Fruit fly (Drosophila melanogaster) whole organism, embryonic: Measurements from ENCODE around the gene swa.

ENCODE experiments used
- Atf6 ChIP-seq: fragments of 200-800 bp; sonication (Bioruptor generic); IDR thresholded peaks from 2 replicates; pipeline ENCODE4 v1.3.6; 2022; ENCODE audit warnings: missing biosample characterization, missing genetic modification characterization
- B-H1 ChIP-seq: fragments of 200-800 bp; sonication (Bioruptor generic); IDR thresholded peaks from 3 replicates; pipeline ENCODE4 v1.3.6; 2022; ENCODE audit warnings: missing biosample characterization, missing genetic modification characterization
- B-H2 ChIP-seq: fragments of 200-800 bp; sonication (Bioruptor generic); optimal IDR thresholded peaks from 2 replicates; lab custom pipeline; 2018; ENCODE audit warnings: missing biosample characterization, mild to moderate bottlenecking, missing genetic modification characterization
- CG10543 ChIP-seq: fragments of 200-800 bp; sonication (Bioruptor generic); optimal IDR thresholded peaks from 3 replicates; lab custom pipeline; 2017; ENCODE audit warnings: missing biosample characterization, mild to moderate bottlenecking, missing genetic modification characterization, moderate library complexity
- CG11560 ChIP-seq: fragments of 200-800 bp; sonication (Bioruptor generic); IDR thresholded peaks from 3 replicates; pipeline ENCODE4 v1.3.6; 2022; ENCODE audit warnings: missing biosample characterization, missing genetic modification characterization
- CG12155 ChIP-seq: fragments of 200-800 bp; sonication (Bioruptor generic); optimal IDR thresholded peaks from 3 replicates; lab custom pipeline; 2016; ENCODE audit warnings: missing biosample characterization, missing genetic modification characterization
- CG12769 ChIP-seq: fragments of 200-800 bp; sonication (Bioruptor generic); optimal IDR thresholded peaks from 2 replicates; lab custom pipeline; 2019; ENCODE audit warnings: missing biosample characterization, mild to moderate bottlenecking, missing genetic modification characterization, moderate library complexity
- CG13296 ChIP-seq: fragments of 200-800 bp; sonication (Bioruptor generic); optimal IDR thresholded peaks from 3 replicates; lab custom pipeline; 2018; ENCODE audit warnings: missing biosample characterization, mild to moderate bottlenecking, missing genetic modification characterization
- CG14050 ChIP-seq: fragments of 200-800 bp; sonication (Bioruptor generic); IDR thresholded peaks from 3 replicates; pipeline ENCODE4 v1.3.6; 2022; ENCODE audit warnings: missing biosample characterization, missing genetic modification characterization
- CG14860 ChIP-seq: fragments of 200-800 bp; sonication (Bioruptor generic); IDR thresholded peaks from 3 replicates; pipeline ENCODE4 v1.3.6; 2022; ENCODE audit warnings: missing biosample characterization, missing genetic modification characterization; ENCODE audit not compliant: partially characterized antibody
- CG15073 ChIP-seq: fragments of 200-800 bp; sonication (Bioruptor generic); optimal IDR thresholded peaks from 2 replicates; lab custom pipeline; 2016; ENCODE audit warnings: missing biosample characterization, missing genetic modification characterization
- CG2678 ChIP-seq: fragments of 200-800 bp; sonication (Bioruptor generic); optimal IDR thresholded peaks from 3 replicates; lab custom pipeline; 2019; ENCODE audit warnings: missing biosample characterization, mild to moderate bottlenecking, missing genetic modification characterization, moderate library complexity
- CG3726 ChIP-seq: fragments of 200-800 bp; sonication (Bioruptor generic); IDR thresholded peaks from 3 replicates; pipeline ENCODE4, ENCODE4 v1.3.6; 2022; ENCODE audit warnings: missing biosample characterization, missing genetic modification characterization
- CG43689 ChIP-seq: fragments of 200-800 bp; sonication (Bioruptor generic); IDR thresholded peaks from 2 replicates; pipeline ENCODE4 v1.3.6; 2022; ENCODE audit warnings: missing biosample characterization, missing genetic modification characterization
- CG4730 ChIP-seq: fragments of 200-800 bp; sonication (Bioruptor generic); IDR thresholded peaks from 2 replicates; pipeline ENCODE4 v1.3.6; 2022; ENCODE audit warnings: missing biosample characterization, missing genetic modification characterization
- CG5953 ChIP-seq: fragments of 200-800 bp; sonication (Bioruptor generic); IDR thresholded peaks from 2 replicates; pipeline ENCODE4 v1.3.6; 2022; ENCODE audit warnings: missing biosample characterization, missing genetic modification characterization
- CG6683 ChIP-seq: fragments of 200-800 bp; sonication (Bioruptor generic); optimal IDR thresholded peaks from 2 replicates; lab custom pipeline; 2017; ENCODE audit warnings: missing biosample characterization, mild to moderate bottlenecking, missing genetic modification characterization, missing genetic modification reagents
- CG6791 ChIP-seq: fragments of 200-800 bp; sonication (Bioruptor generic); IDR thresholded peaks from 3 replicates; pipeline ENCODE4 v1.3.6; 2022; ENCODE audit warnings: missing biosample characterization, missing genetic modification characterization; ENCODE audit not compliant: partially characterized antibody
- CG7357 ChIP-seq: fragments of 200-800 bp; sonication (Bioruptor generic); IDR thresholded peaks from 3 replicates; pipeline ENCODE4 v1.3.6; 2022; ENCODE audit warnings: missing biosample characterization, missing genetic modification characterization
- CG7372 ChIP-seq: fragments of 200-800 bp; sonication (Bioruptor generic); IDR thresholded peaks from 2 replicates; pipeline ENCODE4 v1.3.6; 2022; ENCODE audit warnings: missing biosample characterization, missing genetic modification characterization
- CG9215 ChIP-seq: fragments of 200-800 bp; sonication (Bioruptor generic); IDR thresholded peaks from 2 replicates; pipeline ENCODE4 v1.3.6; 2022; ENCODE audit warnings: missing biosample characterization, missing genetic modification characterization
- CG9437 ChIP-seq: fragments of 200-800 bp; sonication (Bioruptor generic); optimal IDR thresholded peaks from 2 replicates; lab custom pipeline; 2018; ENCODE audit warnings: missing biosample characterization, mild to moderate bottlenecking, missing genetic modification characterization
- Dip3 ChIP-seq: fragments of 200-800 bp; sonication (Bioruptor generic); optimal IDR thresholded peaks from 3 replicates; lab custom pipeline; 2016; ENCODE audit warnings: missing biosample characterization, missing genetic modification characterization
- E2f2 ChIP-seq: fragments of 200-800 bp; sonication (Bioruptor generic); IDR thresholded peaks from 2 replicates; pipeline ENCODE4 v1.3.6; 2022; ENCODE audit warnings: missing biosample characterization, missing genetic modification characterization
- Ets97D ChIP-seq: fragments of 200-800 bp; sonication (Bioruptor generic); optimal IDR thresholded peaks from 3 replicates; lab custom pipeline; 2016; ENCODE audit warnings: missing biosample characterization, missing genetic modification characterization
- HHEX ChIP-seq: fragments of 200-800 bp; sonication (Bioruptor generic); optimal IDR thresholded peaks from 3 replicates; lab custom pipeline; 2017; ENCODE audit warnings: missing biosample characterization, mild to moderate bottlenecking, missing genetic modification characterization, missing genetic modification reagents
- Hr39 ChIP-seq: fragments of >200 bp; optimal IDR thresholded peaks from 2 replicates; lab custom pipeline; 2017
- Lhr ChIP-seq: fragments of 200-800 bp; sonication (Bioruptor generic); optimal IDR thresholded peaks from 3 replicates; lab custom pipeline; 2017; ENCODE audit warnings: mild to moderate bottlenecking, missing biosample characterization, missing genetic modification reagents, missing genetic modification characterization
- Lpt ChIP-seq: fragments of >200 bp; optimal IDR thresholded peaks from 2 replicates; lab custom pipeline; 2018; ENCODE audit warnings: missing biosample characterization, missing genetic modification characterization
- Meics ChIP-seq: fragments of 200-800 bp; sonication (Bioruptor generic); optimal IDR thresholded peaks from 2 replicates; lab custom pipeline; 2017; ENCODE audit warnings: missing biosample characterization, mild to moderate bottlenecking, missing genetic modification characterization
- NfI ChIP-seq: fragments of 200-800 bp; sonication (Bioruptor generic); optimal IDR thresholded peaks from 3 replicates; lab custom pipeline; 2018; ENCODE audit warnings: missing biosample characterization, mild to moderate bottlenecking, missing genetic modification characterization, moderate library complexity
- Xrp1 ChIP-seq: fragments of 200-800 bp; sonication (Bioruptor generic); IDR thresholded peaks from 2 replicates; pipeline ENCODE4 v1.3.6; 2022; ENCODE audit warnings: missing biosample characterization, missing genetic modification characterization
- YL-1 ChIP-seq: fragments of 200-800 bp; sonication (Bioruptor generic); optimal IDR thresholded peaks from 3 replicates; lab custom pipeline; 2017; ENCODE audit warnings: missing biosample characterization, mild to moderate bottlenecking, missing genetic modification characterization
- bbx ChIP-seq: fragments of 200-800 bp; sonication (Bioruptor generic); IDR thresholded peaks from 2 replicates; pipeline ENCODE4 v1.3.6; 2022; ENCODE audit warnings: missing biosample characterization, missing genetic modification characterization; ENCODE audit not compliant: partially characterized antibody
- chinmo ChIP-seq: fragments of 200-800 bp; sonication (Bioruptor generic); IDR thresholded peaks from 4 replicates; pipeline ENCODE4 v1.3.6; 2022; ENCODE audit warnings: missing biosample characterization, missing genetic modification characterization; ENCODE audit not compliant: partially characterized antibody
- crol ChIP-seq: fragments of 200-800 bp; sonication (Bioruptor generic); IDR thresholded peaks from 2 replicates; pipeline ENCODE4 v1.3.6; 2022; ENCODE audit warnings: missing biosample characterization, missing genetic modification characterization
- cwo ChIP-seq: fragments of 200-800 bp; sonication (Bioruptor generic); optimal IDR thresholded peaks from 3 replicates; lab custom pipeline; 2017; ENCODE audit warnings: missing biosample characterization, missing genetic modification characterization, mild to moderate bottlenecking, moderate library complexity, missing genetic modification reagents
- dimm ChIP-seq: fragments of 200-800 bp; sonication (Bioruptor generic); IDR thresholded peaks from 2 replicates; pipeline ENCODE4 v1.3.6; 2022; ENCODE audit warnings: missing biosample characterization, missing genetic modification characterization
- eyg ChIP-seq: fragments of 200-800 bp; sonication (Bioruptor generic); optimal IDR thresholded peaks from 3 replicates; lab custom pipeline; 2016; ENCODE audit warnings: missing biosample characterization, missing genetic modification characterization
- fd96Cb ChIP-seq: fragments of 200-800 bp; sonication (Bioruptor generic); optimal IDR thresholded peaks from 2 replicates; lab custom pipeline; 2018; ENCODE audit warnings: missing biosample characterization, mild to moderate bottlenecking, missing genetic modification characterization, moderate library complexity
- gsb ChIP-seq: fragments of 200-800 bp; sonication (Bioruptor generic); IDR thresholded peaks from 2 replicates; pipeline ENCODE4 v1.3.6; 2022; ENCODE audit warnings: missing biosample characterization, missing genetic modification characterization
- ken ChIP-seq: fragments of 200-800 bp; sonication (Bioruptor generic); IDR thresholded peaks from 3 replicates; pipeline ENCODE4 v1.3.6; 2022; ENCODE audit warnings: missing biosample characterization, missing genetic modification characterization
- onecut ChIP-seq: fragments of 200-800 bp; sonication (Bioruptor generic); IDR thresholded peaks from 2 replicates; pipeline ENCODE4 v1.3.6; 2022; ENCODE audit warnings: missing biosample characterization, missing genetic modification characterization
- p53 ChIP-seq: fragments of 200-800 bp; sonication (Bioruptor generic); optimal IDR thresholded peaks from 2 replicates; lab custom pipeline; 2016; ENCODE audit warnings: missing biosample characterization, missing genetic modification characterization
- schlank ChIP-seq: fragments of 200-800 bp; sonication (Bioruptor generic); optimal IDR thresholded peaks from 2 replicates; lab custom pipeline; 2018; ENCODE audit warnings: missing biosample characterization, mild to moderate bottlenecking, missing genetic modification characterization
- sisA ChIP-seq: fragments of 200-800 bp; sonication (Bioruptor generic); IDR thresholded peaks from 2 replicates; pipeline ENCODE4 v1.3.6; 2022; ENCODE audit warnings: missing biosample characterization, missing genetic modification characterization
- so ChIP-seq: fragments of 200-800 bp; sonication (Bioruptor generic); IDR thresholded peaks from 3 replicates; pipeline ENCODE4 v1.3.6; 2022; ENCODE audit warnings: missing biosample characterization, missing genetic modification characterization
- sob ChIP-seq: fragments of 200-800 bp; sonication (Bioruptor generic); IDR thresholded peaks from 2 replicates; pipeline ENCODE4 v1.3.6; 2022; ENCODE audit warnings: missing biosample characterization, missing genetic modification characterization
- sr ChIP-seq: fragments of 200-800 bp; sonication (Bioruptor generic); IDR thresholded peaks from 3 replicates; pipeline ENCODE4 v1.3.6; 2022; ENCODE audit warnings: missing biosample characterization, missing genetic modification characterization
- vfl ChIP-seq: fragments of 200-800 bp; sonication (Bioruptor generic); optimal IDR thresholded peaks from 2 replicates; lab custom pipeline; 2016; ENCODE audit warnings: missing biosample characterization, missing genetic modification characterization

swa gene

dm6 chrX:6316858-6317474 lies 48.5 kb downstream of the swa start (continued):
- TF ChIP-seq CG43689: 0 out of 2 replicates have a peak, but pooled peaks have one; percentile 24
- TF ChIP-seq p53: no peak
- peak; percentile 73 for TF ChIP-seq HHEX (GFP tag; lab: Kevin White, UChicago)
- peak; percentile 81 for TF ChIP-seq CG2678
- peak; percentile 36 for TF ChIP-seq Dip3
- TF ChIP-seq CG11560 (tag; lab: Robert Waterston, UW): 0 out of 3 replicates have a peak, but pooled peaks have one; percentile 31
- no peak for TF ChIP-seq sr (GFP tag; lab: Robert Waterston, UW)
- TF ChIP-seq CG7357: 0 out of 3 replicates have a peak, but pooled peaks have one; percentile 38
- peak; percentile 66 for TF ChIP-seq CG10543 (GFP tag; lab: Kevin White, UChicago)
- peak; percentile 38 for TF ChIP-seq CG9437 (GFP tag; lab: Kevin White, UChicago)
- TF ChIP-seq chinmo (GFP tag; lab: Robert Waterston, UW): no peak
- peak; percentile 65 for TF ChIP-seq CG13296
- TF ChIP-seq sob (GFP tag; lab: Robert Waterston, UW): peak; percentile 74
- peak; percentile 42; the same call in 1 of the 2 replicates for TF ChIP-seq E2f2 (GFP tag; lab: Robert Waterston, UW)
- TF ChIP-seq CG14860 (GFP tag; lab: Robert Waterston, UW): no peak
- no peak for TF ChIP-seq CG5953 (GFP tag; lab: Robert Waterston, UW)
- peak; percentile 21; the same call in 1 of the 2 replicates for TF ChIP-seq gsb (GFP tag; lab: Robert Waterston, UW)
- TF ChIP-seq cwo (GFP tag; lab: Kevin White, UChicago): peak; percentile 73
- no peak for TF ChIP-seq vfl (GFP tag; lab: Kevin White, UChicago)
- peak; percentile 52 for TF ChIP-seq eyg (GFP tag; lab: Kevin White, UChicago)
- peak; percentile 54; the same call in 2 of the 3 replicates for TF ChIP-seq ken (GFP tag; lab: Robert Waterston, UW)
- no peak for TF ChIP-seq CG3726 (GFP tag; lab: Robert Waterston, UW)
- TF ChIP-seq CG12155 (GFP tag; lab: Kevin White, UChicago): no peak
- 0 out of 2 replicates have a peak, but pooled peaks have one; percentile 29 for TF ChIP-seq dimm (GFP tag; lab: Robert Waterston, UW)
- TF ChIP-seq Hr39 (lab: Kevin White, UChicago): no peak
- peak; percentile 83 for TF ChIP-seq CG12769
- peak; percentile 42 for TF ChIP-seq fd96Cb (tag; lab: Kevin White, UChicago)
- TF ChIP-seq bbx (GFP tag; lab: Robert Waterston, UW): no peak
- TF ChIP-seq Xrp1 (GFP tag; lab: Robert Waterston, UW): peak; percentile 70
- TF ChIP-seq Atf6 (GFP tag; lab: Robert Waterston, UW): peak; percentile 83
- peak; percentile 58 for TF ChIP-seq B-H1 (GFP tag; lab: Robert Waterston, UW)
- TF ChIP-seq CG15073 (GFP tag; lab: Kevin White, UChicago): no peak
- TF ChIP-seq Lpt (GFP tag; lab: Kevin White, UChicago): no peak
- peak; percentile 48 for TF ChIP-seq NfI (GFP tag; lab: Kevin White, UChicago)
- no peak for TF ChIP-seq YL-1 (GFP tag; lab: Kevin White, UChicago)
- TF ChIP-seq onecut: peak; percentile 55
- peak; percentile 51; the same call in 1 of the 2 replicates for TF ChIP-seq CG9215 (GFP tag; lab: Robert Waterston, UW)
- TF ChIP-seq Lhr (GFP tag; lab: Kevin White, UChicago): no peak
- TF ChIP-seq CG7372 (GFP tag; lab: Robert Waterston, UW): peak; percentile 60
- peak; percentile 74 for TF ChIP-seq crol (GFP tag; lab: Robert Waterston, UW)
- peak; percentile 55; the same call in 1 of the 3 replicates for TF ChIP-seq so (GFP tag; lab: Robert Waterston, UW)
- TF ChIP-seq Meics (GFP tag; lab: Kevin White, UChicago): peak; percentile 80
- TF ChIP-seq CG6683 (GFP tag; lab: Kevin White, UChicago): peak; percentile 57
- TF ChIP-seq sisA: peak; percentile 64
- TF ChIP-seq schlank: peak; percentile 49
- no peak for TF ChIP-seq CG6791
- TF ChIP-seq Ets97D (GFP tag; lab: Kevin White, UChicago): no peak
- TF ChIP-seq CG4730 (GFP tag; lab: Robert Waterston, UW): 0 out of 2 replicates have a peak, but pooled peaks have one; percentile 27
- peak; percentile 33 for TF ChIP-seq B-H2 (GFP tag; lab: Kevin White, UChicago)
- TF ChIP-seq CG14050: peak; percentile 60
